Worm (Caenorhabditis elegans): ENCODE measurements around the gene F38E1.3.

The F38E1.3 gene

DNA sequence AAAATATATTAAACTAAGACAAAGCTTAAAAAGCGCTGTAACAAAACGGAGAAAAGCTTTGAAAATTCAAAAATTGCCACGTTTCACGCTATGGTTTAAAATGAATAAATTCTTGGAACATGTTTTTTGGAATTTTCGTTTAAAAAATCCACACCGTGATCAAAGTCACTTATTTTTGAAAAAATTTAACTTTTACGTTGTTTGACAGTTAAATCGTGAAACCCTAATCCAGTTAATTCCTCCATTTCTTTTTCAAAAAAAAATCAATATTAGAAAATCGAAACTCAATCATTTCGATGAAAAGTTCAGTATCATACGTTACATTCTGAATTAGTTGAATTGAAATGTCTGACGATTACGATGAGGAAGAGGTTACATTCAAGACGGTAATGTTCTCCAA, at the start of gene F38E1.3:
F38E1.3 (plus strand) TSS at position 301 of the 400 bp plus-strand sequence.
- TF ChIP-seq ceh-63 (GFP tag; optimal IDR thresholded peaks at IDR 0.05) (no peak), C04F5.9 (tag; optimal IDR thresholded peaks at IDR 0.05) (no peak), blmp-1 (tag; optimal IDR thresholded peaks at IDR 0.05) (no peak), jun-1 (tag; optimal IDR thresholded peaks at IDR 0.05) (no peak), unc-130 (tag; optimal IDR thresholded peaks at IDR 0.05) (no peak), ceh-8 (GFP tag; optimal IDR thresholded peaks at IDR 0.05) (no peak), nhr-47 (tag; optimal IDR thresholded peaks at IDR 0.05) (no peak), isw-1 (GFP tag; IDR thresholded peaks at IDR 0.05) (no peak), sox-4 (tag; optimal IDR thresholded peaks at IDR 0.05) (no peak), mdl-1 (tag; optimal IDR thresholded peaks at IDR 0.05) (no peak), unc-30 (tag; optimal IDR thresholded peaks at IDR 0.05) (no peak), sptf-1 (tag; optimal IDR thresholded peaks at IDR 0.05) (no peak), C34B4.2 (tag; optimal IDR thresholded peaks at IDR 0.05) (no peak), ztf-11 (tag; optimal IDR thresholded peaks at IDR 0.05) (no peak), efl-3 (GFP tag; optimal IDR thresholded peaks at IDR 0.05) (no peak)

DNA sequence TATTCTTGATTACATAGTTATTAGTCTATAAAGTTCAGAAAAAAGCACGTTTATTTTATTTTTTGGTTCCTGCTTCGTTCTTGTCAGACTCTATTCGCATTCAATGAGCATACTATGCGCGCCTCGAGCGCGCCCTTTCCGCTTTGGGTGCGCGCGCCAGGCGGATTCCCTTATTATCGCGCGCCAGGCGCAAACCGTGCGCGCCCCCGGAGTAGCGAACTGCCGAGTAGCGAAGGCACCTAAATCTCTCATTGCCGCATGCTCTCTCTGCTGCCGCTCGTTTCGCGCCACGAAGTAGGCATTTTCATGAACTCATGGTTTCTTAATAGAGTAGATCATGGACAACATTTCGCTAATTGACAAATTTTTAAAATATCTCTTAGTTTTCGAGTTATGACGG, 48.9 kb upstream of the F38E1.3 start:
- no peak for TF ChIP-seq elt-3 (tag; optimal IDR thresholded peaks at IDR 0.05)
- no peak for TF ChIP-seq zag-1 (tag; optimal IDR thresholded peaks at IDR 0.05)
- TF ChIP-seq lir-3 (tag; optimal IDR thresholded peaks at IDR 0.05; ENCODE audit: poor library complexity), result no peak
- TF ChIP-seq ces-1 (GFP tag; optimal IDR thresholded peaks at IDR 0.05), result no peak
- TF ChIP-seq lin-14 (GFP tag; optimal IDR thresholded peaks at IDR 0.05), result no peak
- TF ChIP-seq fkh-8 (tag; optimal IDR thresholded peaks at IDR 0.05), result no peak
- TF ChIP-seq lin-39 (tag; optimal IDR thresholded peaks at IDR 0.05), result no peak
- no peak for TF ChIP-seq ceh-82 (tag; optimal IDR thresholded peaks at IDR 0.05)

DNA sequence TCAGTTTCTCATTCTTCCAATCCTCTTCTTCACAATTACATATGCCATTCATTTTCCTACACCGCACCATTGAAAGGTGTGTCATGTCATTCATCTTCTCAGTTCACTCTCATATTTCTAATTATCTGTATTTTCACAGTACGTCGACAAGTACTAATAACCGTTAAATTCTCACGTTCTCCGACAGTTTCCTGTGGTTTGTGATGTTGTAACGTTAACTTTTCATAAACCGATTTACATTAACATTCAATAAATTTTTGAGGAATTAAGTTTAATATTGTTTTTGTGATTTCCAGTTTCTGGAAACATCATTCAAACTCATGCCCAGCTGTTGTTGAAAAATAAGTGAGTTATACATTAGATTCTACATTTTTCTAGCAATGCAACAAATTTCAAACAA, 41.6 kb upstream of the F38E1.3 start, which contains the start of gene tmd-2:
tmd-2 (plus strand) TSS at position 301 of the 400 bp plus-strand sequence.
- TF ChIP-seq blmp-1 (tag; optimal IDR thresholded peaks at IDR 0.05) (peak; percentile 18), pag-3 (tag; optimal IDR thresholded peaks at IDR 0.05; ENCODE audit: borderline replicate concordance, insufficient read depth) (no peak), efl-1 (optimal IDR thresholded peaks at IDR 0.05) (no peak), efl-1 (GFP tag; optimal IDR thresholded peaks at IDR 0.05 in 1 of 2) (peak in 1 of 2 experiments; percentile 56)

DNA sequence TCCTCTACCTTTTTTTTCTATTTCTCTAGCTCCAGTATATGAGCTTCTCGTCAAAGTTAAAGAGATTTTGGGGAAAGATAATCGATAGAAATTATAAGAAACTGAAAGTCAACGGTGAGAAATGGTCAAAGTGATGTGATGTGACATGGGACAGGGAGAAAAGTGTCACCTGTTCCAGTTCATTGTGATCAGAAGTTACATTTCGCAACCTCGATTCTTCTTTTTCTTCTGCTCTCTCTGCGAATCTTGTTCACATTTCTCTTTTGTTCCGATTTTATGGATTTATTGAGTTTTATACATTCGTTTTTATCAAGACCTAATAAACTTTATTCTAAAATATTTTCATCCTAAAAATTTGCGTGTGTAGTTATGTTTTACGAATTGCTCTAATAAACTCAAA, 40.3 kb upstream of the F38E1.3 start:
- TF ChIP-seq snu-23 (GFP tag; optimal IDR thresholded peaks at IDR 0.05) (no peak), fkh-10 (GFP tag; optimal IDR thresholded peaks at IDR 0.05) (no peak), vab-15 (tag; optimal IDR thresholded peaks at IDR 0.05) (no peak), tbx-2 (tag; optimal IDR thresholded peaks at IDR 0.05) (no peak), ceh-82 (tag; optimal IDR thresholded peaks at IDR 0.05) (no peak), ets-5 (GFP tag; IDR thresholded peaks at IDR 0.05) (no peak), tlp-1 (tag; optimal IDR thresholded peaks at IDR 0.05) (no peak), lin-14 (GFP tag; optimal IDR thresholded peaks at IDR 0.05) (peak; percentile 50), pax-3 (tag; optimal IDR thresholded peaks at IDR 0.05) (no peak), jun-1 (tag; optimal IDR thresholded peaks at IDR 0.05) (no peak), skn-1 (tag; optimal IDR thresholded peaks at IDR 0.05) (peak; percentile 12), lsy-2 (tag; optimal IDR thresholded peaks at IDR 0.05) (peak in 1 of 2 experiments; percentile 14), C16A3.4 (tag; optimal IDR thresholded peaks at IDR 0.05) (no peak), unc-30 (tag; optimal IDR thresholded peaks at IDR 0.05) (no peak), nhr-19 (GFP tag; conservative IDR thresholded peaks at IDR 0.05) (no peak), pag-3 (tag; optimal IDR thresholded peaks at IDR 0.05; ENCODE audit: borderline replicate concordance, insufficient read depth) (peak; percentile 33), nhr-84 (tag; optimal IDR thresholded peaks at IDR 0.05) (no peak), nhr-71 (tag; optimal IDR thresholded peaks at IDR 0.05) (peak; percentile 21), blmp-1 (tag; optimal IDR thresholded peaks at IDR 0.05) (no peak), unc-62 (GFP tag; optimal IDR thresholded peaks at IDR 0.05) (no peak), fos-1 (tag; optimal IDR thresholded peaks at IDR 0.05) (no peak), sup-37 (GFP tag; optimal IDR thresholded peaks at IDR 0.05) (no peak), nhr-11 (tag; optimal IDR thresholded peaks at IDR 0.05) (no peak), egl-27 (tag; optimal IDR thresholded peaks at IDR 0.05) (no peak), mab-9 (GFP tag; IDR thresholded peaks at IDR 0.05) (no peak), nhr-90 (tag; optimal IDR thresholded peaks at IDR 0.05; ENCODE audit: poor library complexity) (no peak), aha-1 (tag; optimal IDR thresholded peaks at IDR 0.05) (no peak), ces-1 (GFP tag; optimal IDR thresholded peaks at IDR 0.05) (no peak), ztf-11 (tag; optimal IDR thresholded peaks at IDR 0.05) (no peak), mep-1 (tag; optimal IDR thresholded peaks at IDR 0.05) (no peak)

Data from whole organism, L1 larva.